Worm (Caenorhabditis elegans) whole organism, L4 larva: ENCODE measurements around the gene rars-1.

ENCODE experiments used
- F44E2.7 ChIP-seq: fragments of 200-800 bp; sonication (Bioruptor generic); IDR thresholded peaks from 2 replicates; pipeline ENCODE4 v2.1.2; 2022; ENCODE audit warnings: missing genetic modification characterization, missing compliant biosample characterization
- Y75B8A.6 ChIP-seq: fragments of 200-800 bp; sonication (Bioruptor generic); IDR thresholded peaks from 2 replicates; pipeline ENCODE4 v1.3.6; 2022; ENCODE audit warnings: missing genetic modification reagents, missing genetic modification characterization, missing compliant biosample characterization
- daf-16 ChIP-seq, 3 experiments: sonication (generic microtip); optimal IDR thresholded peaks; 2 replicates each; lab custom pipeline; 2016 to 2017; ENCODE audit warnings: missing genetic modification characterization in 3 of 3, missing genetic modification reagents in 3 of 3, mild to moderate bottlenecking in 2 of 3, missing compliant biosample characterization in 2 of 3, missing biosample characterization in 1 of 3, moderate library complexity in 1 of 3
- egl-43 ChIP-seq: fragments of 200-800 bp; sonication (Bioruptor generic); IDR thresholded peaks from 2 replicates; pipeline ENCODE4 v1.3.6; 2022; ENCODE audit warnings: missing genetic modification reagents, missing genetic modification characterization, missing compliant biosample characterization
- hlh-30 ChIP-seq: sonication (generic microtip); optimal IDR thresholded peaks from 2 replicates; lab custom pipeline; 2017; ENCODE audit warnings: antibody characterized with exemption, mild to moderate bottlenecking, missing genetic modification characterization, missing compliant biosample characterization; ENCODE audit not compliant: insufficient read depth
- jun-1 ChIP-seq: fragments of 150-350 bp; optimal IDR thresholded peaks from 2 replicates; lab custom pipeline; 2014; ENCODE audit warnings: missing biosample characterization, missing genetic modification reagents, missing genetic modification characterization
- madf-5 ChIP-seq, 2 experiments: fragments of 200-800 bp; sonication (Bioruptor generic); IDR thresholded peaks; 2 replicates each; pipeline ENCODE4 v1.3.6; 2022; ENCODE audit warnings: missing compliant biosample characterization in 2 of 2, missing genetic modification characterization in 2 of 2
- mdl-1 ChIP-seq, 2 experiments: fragments of 150-350 bp in 1 of 2; sonication (generic microtip) in 1 of 2; optimal IDR thresholded peaks; 2 replicates each; lab custom pipeline; 2014 to 2017; ENCODE audit warnings: missing biosample characterization in 2 of 2, missing genetic modification characterization in 2 of 2
- mxl-2 ChIP-seq: fragments of 200-800 bp; sonication (Bioruptor generic); conservative IDR thresholded peaks from 2 replicates; pipeline ENCODE4 v1.3.6; 2022; ENCODE audit warnings: missing genetic modification reagents, missing genetic modification characterization, missing compliant biosample characterization
- nhr-76 ChIP-seq: fragments of 150-350 bp; optimal IDR thresholded peaks from 2 replicates; lab custom pipeline; 2014; ENCODE audit warnings: missing biosample characterization, missing genetic modification characterization
- pha-4 ChIP-seq, 2 experiments: fragments of 150-350 bp in 1 of 2; fragments of 200-800 bp in 1 of 2; sonication (Bioruptor generic) in 1 of 2; IDR thresholded peaks in 1 of 2; optimal IDR thresholded peaks in 1 of 2; 2 replicates each; pipeline versions ENCODE4 v1.3.6 to Lab custom; 2014 to 2022; ENCODE audit warnings: missing genetic modification characterization in 2 of 2, missing genetic modification reagents in 2 of 2, missing biosample characterization in 1 of 2, missing compliant biosample characterization in 1 of 2

ce11 chrIII:4939267-4939666 is 22.3 kb upstream of the rars-1 start, which contains the start of gene rpb-2:
- TF ChIP-seq Y75B8A.6 (no peak), F44E2.7 (GFP tag; lab: Robert Waterston, UW) (no peak), mdl-1 (tag; optimal IDR thresholded peaks at IDR 0.05; lab: Kevin White, UChicago) (no peak), madf-5 (GFP tag; IDR thresholded peaks at IDR 0.05; lab: Robert Waterston, UW) (no peak), daf-16 (GFP tag; optimal IDR thresholded peaks at IDR 0.05; lab: Kevin White, UChicago) (no peak), daf-16 (tag; optimal IDR thresholded peaks at IDR 0.05; lab: Kevin White, UChicago) (no peak), egl-43 (GFP tag; lab: Robert Waterston, UW) (no peak), pha-4 (GFP tag; IDR thresholded peaks at IDR 0.05; lab: Robert Waterston, UW) (no peak), pha-4 (tag; optimal IDR thresholded peaks at IDR 0.05; lab: Kevin White, UChicago) (no peak), nhr-76 (tag; lab: Kevin White, UChicago) (no peak), jun-1 (tag; lab: Kevin White, UChicago) (no peak), mxl-2 (no peak), hlh-30 (no peak)
